Worm (Caenorhabditis elegans) whole organism, mixed stage, embryonic: ENCODE measurements around the gene srh-95.

ENCODE experiments used
- M03D4.4 ChIP-seq: sonication (generic microtip); optimal IDR thresholded peaks from 2 replicates; lab custom pipeline; 2017; ENCODE audit warnings: mild to moderate bottlenecking, missing genetic modification characterization, missing compliant biosample characterization
- bed-3 ChIP-seq: fragments of 200-800 bp; sonication (Bioruptor generic); optimal IDR thresholded peaks from 3 replicates; lab custom pipeline; 2018; ENCODE audit warnings: mild to moderate bottlenecking, missing genetic modification characterization, moderate library complexity, missing compliant biosample characterization
- blmp-1 ChIP-seq: fragments of 150-350 bp; optimal IDR thresholded peaks from 2 replicates; lab custom pipeline; 2014; ENCODE audit warnings: missing biosample characterization, missing genetic modification characterization
- ceh-39 ChIP-seq: fragments of 150-350 bp; optimal IDR thresholded peaks from 2 replicates; lab custom pipeline; 2014; ENCODE audit warnings: missing biosample characterization, missing genetic modification characterization
- ceh-43 ChIP-seq: fragments of 200-800 bp; sonication (Bioruptor generic); optimal IDR thresholded peaks from 2 replicates; lab custom pipeline; 2018; ENCODE audit warnings: mild to moderate bottlenecking, missing genetic modification characterization, moderate library complexity, missing compliant biosample characterization
- ceh-83 ChIP-seq: fragments of 200-800 bp; sonication (Bioruptor generic); optimal IDR thresholded peaks from 2 replicates; lab custom pipeline; 2018; ENCODE audit warnings: mild to moderate bottlenecking, missing genetic modification characterization, missing compliant biosample characterization
- ces-1 ChIP-seq: fragments of 150-350 bp; optimal IDR thresholded peaks from 2 replicates; lab custom pipeline; 2014; ENCODE audit warnings: missing biosample characterization, missing genetic modification reagents, missing genetic modification characterization
- cnd-1 ChIP-seq: fragments of 200-800 bp; sonication (Bioruptor generic); optimal IDR thresholded peaks from 2 replicates; lab custom pipeline; 2018; ENCODE audit warnings: mild to moderate bottlenecking, missing genetic modification characterization, missing compliant biosample characterization
- drap-1 ChIP-seq: fragments of 200-800 bp; sonication (Bioruptor generic); optimal IDR thresholded peaks from 3 replicates; lab custom pipeline; 2018; ENCODE audit warnings: mild to moderate bottlenecking, missing genetic modification characterization, missing compliant biosample characterization
- elt-1 ChIP-seq: sonication (generic microtip); optimal IDR thresholded peaks from 2 replicates; lab custom pipeline; 2017; ENCODE audit warnings: missing genetic modification characterization, mild to moderate bottlenecking, missing compliant biosample characterization, antibody characterized with exemption, moderate library complexity, borderline replicate concordance; ENCODE audit not compliant: insufficient read depth
- elt-3 ChIP-seq: fragments of 150-350 bp; optimal IDR thresholded peaks from 2 replicates; lab custom pipeline; 2014; ENCODE audit warnings: missing biosample characterization, missing genetic modification characterization
- flh-1 ChIP-seq: fragments of 200-800 bp; sonication (Bioruptor generic); optimal IDR thresholded peaks from 2 replicates; lab custom pipeline; 2018; ENCODE audit warnings: mild to moderate bottlenecking, missing genetic modification characterization, moderate library complexity, missing compliant biosample characterization
- ham-2 ChIP-seq: fragments of 200-800 bp; sonication (Bioruptor generic); optimal IDR thresholded peaks from 2 replicates; lab custom pipeline; 2018; ENCODE audit warnings: mild to moderate bottlenecking, missing genetic modification characterization, missing compliant biosample characterization
- hlh-1 ChIP-seq: fragments of 150-350 bp; optimal IDR thresholded peaks from 2 replicates; lab custom pipeline; 2014; ENCODE audit warnings: missing biosample characterization, missing genetic modification reagents, missing genetic modification characterization
- lin-13 ChIP-seq: fragments of 150-350 bp; optimal IDR thresholded peaks from 2 replicates; lab custom pipeline; 2014; ENCODE audit warnings: missing biosample characterization, missing genetic modification characterization
- lin-32 ChIP-seq: fragments of 200-800 bp; sonication (Bioruptor generic); optimal IDR thresholded peaks from 2 replicates; lab custom pipeline; 2018; ENCODE audit warnings: mild to moderate bottlenecking, missing genetic modification characterization, missing compliant biosample characterization
- lsy-2 ChIP-seq: fragments of 150-350 bp; optimal IDR thresholded peaks from 2 replicates; lab custom pipeline; 2014; ENCODE audit warnings: missing biosample characterization, missing genetic modification characterization
- mab-5 ChIP-seq: fragments of 150-350 bp; optimal IDR thresholded peaks from 2 replicates; lab custom pipeline; 2014; ENCODE audit warnings: missing biosample characterization, missing genetic modification characterization
- mls-2 ChIP-seq: sonication (generic microtip); optimal IDR thresholded peaks from 2 replicates; lab custom pipeline; 2016; ENCODE audit warnings: mild to moderate bottlenecking, missing genetic modification characterization, moderate library complexity, missing compliant biosample characterization
- nhr-12 ChIP-seq: fragments of 150-350 bp; optimal IDR thresholded peaks from 2 replicates; lab custom pipeline; 2014; ENCODE audit warnings: missing biosample characterization, missing genetic modification characterization
- nhr-2 ChIP-seq: fragments of 150-350 bp; optimal IDR thresholded peaks from 2 replicates; lab custom pipeline; 2014; ENCODE audit warnings: missing biosample characterization, missing genetic modification characterization
- nhr-237 ChIP-seq: fragments of 150-350 bp; optimal IDR thresholded peaks from 2 replicates; lab custom pipeline; 2014; ENCODE audit warnings: missing biosample characterization, missing genetic modification characterization
- nhr-28 ChIP-seq: fragments of 150-350 bp; optimal IDR thresholded peaks from 2 replicates; lab custom pipeline; 2014; ENCODE audit warnings: missing biosample characterization, missing genetic modification characterization
- pha-4 ChIP-seq: fragments of 150-350 bp; optimal IDR thresholded peaks from 2 replicates; lab custom pipeline; 2018; ENCODE audit warnings: missing biosample characterization, missing genetic modification reagents, missing genetic modification characterization
- snpc-4 ChIP-seq: fragments of 150-350 bp; optimal IDR thresholded peaks from 2 replicates; lab custom pipeline; 2014; ENCODE audit warnings: missing biosample characterization, missing genetic modification characterization
- sptf-1 ChIP-seq: sonication (generic microtip); optimal IDR thresholded peaks from 2 replicates; lab custom pipeline; 2017; ENCODE audit warnings: mild to moderate bottlenecking, missing genetic modification characterization, moderate library complexity, missing compliant biosample characterization
- tbx-8 ChIP-seq: fragments of 200-800 bp; sonication (Bioruptor generic); optimal IDR thresholded peaks from 2 replicates; lab custom pipeline; 2018; ENCODE audit warnings: mild to moderate bottlenecking, missing genetic modification characterization, moderate library complexity, missing compliant biosample characterization
- unc-39 ChIP-seq: fragments of 150-350 bp; optimal IDR thresholded peaks from 2 replicates; lab custom pipeline; 2014; ENCODE audit warnings: missing biosample characterization, missing genetic modification characterization
- zip-8 ChIP-seq: fragments of 150-350 bp; optimal IDR thresholded peaks from 2 replicates; lab custom pipeline; 2014; ENCODE audit warnings: missing biosample characterization, missing genetic modification characterization
- ztf-11 ChIP-seq: fragments of 150-350 bp; optimal IDR thresholded peaks from 2 replicates; lab custom pipeline; 2014; ENCODE audit warnings: missing biosample characterization, missing genetic modification characterization

srh-95 gene

DNA sequence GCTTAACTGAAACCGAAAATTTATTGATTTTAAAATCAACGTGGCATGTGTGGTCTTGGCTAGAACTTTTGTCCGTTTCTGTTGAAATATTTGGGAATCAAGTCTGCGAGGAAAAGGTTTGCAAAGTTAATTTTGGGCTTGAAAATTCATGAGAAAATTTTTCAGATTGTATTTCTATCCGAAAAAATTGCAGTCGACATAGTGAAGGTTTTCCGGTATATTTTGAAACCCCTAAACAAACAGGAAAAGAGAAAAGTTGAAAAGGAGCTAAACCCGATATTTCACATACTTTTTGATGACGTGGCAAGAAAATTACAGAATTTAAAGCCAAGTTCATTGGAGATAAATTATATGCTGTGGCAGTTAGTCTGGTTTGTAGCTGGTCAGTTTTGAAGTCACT is 13.0 kb downstream of the srh-95 start, which contains the start of gene nhr-127:
Gene nhr-127, plus strand, starts transcription at position 301 of the 400 bp plus-strand sequence.
- TF ChIP-seq ztf-11 (tag; lab: Kevin White, UChicago) (no peak), ham-2 (GFP tag; lab: Kevin White, UChicago) (no peak), zip-8 (tag; lab: Kevin White, UChicago) (no peak), lsy-2 (tag; lab: Kevin White, UChicago) (no peak), unc-39 (tag; lab: Kevin White, UChicago) (no peak), sptf-1 (tag; lab: Kevin White, UChicago) (no peak), bed-3 (GFP tag; lab: Kevin White, UChicago) (no peak), nhr-28 (tag; lab: Kevin White, UChicago) (no peak), ceh-39 (tag; lab: Kevin White, UChicago) (no peak), mab-5 (tag; lab: Kevin White, UChicago) (no peak), nhr-12 (no peak), ces-1 (GFP tag; lab: Kevin White, UChicago) (no peak), ceh-83 (GFP tag; lab: Kevin White, UChicago) (no peak), tbx-8 (GFP tag; lab: Kevin White, UChicago) (no peak), drap-1 (GFP tag; lab: Kevin White, UChicago) (no peak)

ce11 chrV:16266514-16266913 is 19.8 kb downstream of the srh-95 start, which contains the start of gene T13F3.4:
TSS of gene T13F3.4 (minus strand) at chrV:16266614.
- no peak for TF ChIP-seq elt-3 (tag; lab: Kevin White, UChicago)
- no peak for TF ChIP-seq lin-32 (GFP tag; lab: Kevin White, UChicago)
- TF ChIP-seq M03D4.4 (tag; lab: Kevin White, UChicago), result no peak
- no peak for TF ChIP-seq pha-4
- no peak for TF ChIP-seq hlh-1 (tag; lab: Kevin White, UChicago)
- no peak for TF ChIP-seq blmp-1 (tag; lab: Kevin White, UChicago)
- TF ChIP-seq mab-5 (tag; lab: Kevin White, UChicago), result no peak
- no peak for TF ChIP-seq ceh-43 (GFP tag; lab: Kevin White, UChicago)
- no peak for TF ChIP-seq ceh-39 (tag; lab: Kevin White, UChicago)
- TF ChIP-seq nhr-237 (tag; lab: Kevin White, UChicago), result no peak
- TF ChIP-seq ces-1 (GFP tag; lab: Kevin White, UChicago), result no peak
- TF ChIP-seq drap-1 (GFP tag; lab: Kevin White, UChicago), result no peak

DNA sequence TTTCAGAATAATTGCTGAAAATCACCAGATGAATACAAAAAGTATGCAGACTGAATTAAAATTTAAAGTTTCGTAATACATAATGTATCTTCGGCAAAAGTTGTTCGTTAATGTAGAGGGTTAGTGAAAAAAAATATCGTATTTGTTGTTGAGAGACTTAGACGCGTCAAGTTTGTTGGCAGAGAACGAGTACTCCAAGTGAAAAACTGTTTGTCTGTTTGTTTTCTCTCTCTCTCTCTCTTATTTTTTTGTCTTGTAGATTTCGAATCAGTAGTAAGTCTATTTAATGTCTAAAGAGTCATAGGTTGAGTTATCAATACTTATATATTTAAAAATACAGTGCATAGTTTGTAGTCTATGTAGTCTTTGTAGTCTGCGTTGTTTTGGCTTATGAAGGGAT is 22.9 kb downstream of the srh-95 start, which contains the start of the genes fbxa-2 and T13F3.8:
Gene fbxa-2, minus strand, starts transcription at position 101 of the 400 bp plus-strand sequence.
Gene T13F3.8, plus strand, starts transcription at position 245 of the 400 bp plus-strand sequence.
- TF ChIP-seq flh-1 (GFP tag; lab: Kevin White, UChicago), result no peak
- TF ChIP-seq lsy-2 (tag; lab: Kevin White, UChicago), result no peak
- TF ChIP-seq drap-1 (GFP tag; lab: Kevin White, UChicago), result no peak
- TF ChIP-seq ham-2 (GFP tag; lab: Kevin White, UChicago), result no peak
- TF ChIP-seq sptf-1 (tag; lab: Kevin White, UChicago), result no peak
- TF ChIP-seq M03D4.4 (tag; lab: Kevin White, UChicago), result no peak
- TF ChIP-seq nhr-28 (tag; lab: Kevin White, UChicago), result no peak
- no peak for TF ChIP-seq lin-32 (GFP tag; lab: Kevin White, UChicago)
- TF ChIP-seq elt-3 (tag; lab: Kevin White, UChicago), result no peak
- TF ChIP-seq mab-5 (tag; lab: Kevin White, UChicago), result no peak
- TF ChIP-seq blmp-1 (tag; lab: Kevin White, UChicago), result no peak

ce11 chrV:16271121-16271520 is 24.4 kb downstream of the srh-95 start, which contains the start of gene T13F3.6:
TSS of gene T13F3.6 (minus strand) at chrV:16271221.
- no peak for TF ChIP-seq ceh-43 (GFP tag; lab: Kevin White, UChicago)
- TF ChIP-seq snpc-4 (tag; lab: Kevin White, UChicago), result no peak
- TF ChIP-seq zip-8 (tag; lab: Kevin White, UChicago), result no peak
- TF ChIP-seq ceh-83 (GFP tag; lab: Kevin White, UChicago), result no peak
- no peak for TF ChIP-seq mls-2
- TF ChIP-seq unc-39 (tag; lab: Kevin White, UChicago), result no peak

ce11 chrV:16275347-16275746 is 28.7 kb downstream of the srh-95 start, which contains the start of gene pacl-1:
TSS of gene pacl-1 (minus strand) at chrV:16275447.
- TF ChIP-seq nhr-237 (tag; lab: Kevin White, UChicago) (no peak), ceh-83 (GFP tag; lab: Kevin White, UChicago) (no peak), elt-1 (tag; lab: Kevin White, UChicago) (no peak), lin-13 (no peak), nhr-2 (no peak), cnd-1 (tag; lab: Kevin White, UChicago) (no peak), tbx-8 (GFP tag; lab: Kevin White, UChicago) (no peak), snpc-4 (tag; lab: Kevin White, UChicago) (no peak), ceh-43 (GFP tag; lab: Kevin White, UChicago) (no peak), mls-2 (no peak), ceh-39 (tag; lab: Kevin White, UChicago) (no peak)
